Fruit fly (Drosophila melanogaster): ENCODE data around the gene CG7179.

- TF ChIP-seq CG13204 (GFP tag; optimal IDR thresholded peaks at IDR 0.05) (no peak), gl (tag; optimal IDR thresholded peaks at IDR 0.05) (no peak), CG9948 (tag; optimal IDR thresholded peaks at IDR 0.05) (no peak), Snoo (tag; optimal IDR thresholded peaks at IDR 0.05) (no peak), rn (GFP tag; IDR thresholded peaks at IDR 0.05) (no peak), CG15710 (tag; optimal IDR thresholded peaks at IDR 0.05) (no peak), EcR (GFP tag; optimal IDR thresholded peaks at IDR 0.05) (no peak), D1 (tag; optimal IDR thresholded peaks at IDR 0.05) (no peak)
Observed at dm6 chr2L:7820408-7820807, 42.6 kb upstream of the CG7179 start.
